Worm (Caenorhabditis elegans): ENCODE data around the gene col-156.

Gene col-156

DNA sequence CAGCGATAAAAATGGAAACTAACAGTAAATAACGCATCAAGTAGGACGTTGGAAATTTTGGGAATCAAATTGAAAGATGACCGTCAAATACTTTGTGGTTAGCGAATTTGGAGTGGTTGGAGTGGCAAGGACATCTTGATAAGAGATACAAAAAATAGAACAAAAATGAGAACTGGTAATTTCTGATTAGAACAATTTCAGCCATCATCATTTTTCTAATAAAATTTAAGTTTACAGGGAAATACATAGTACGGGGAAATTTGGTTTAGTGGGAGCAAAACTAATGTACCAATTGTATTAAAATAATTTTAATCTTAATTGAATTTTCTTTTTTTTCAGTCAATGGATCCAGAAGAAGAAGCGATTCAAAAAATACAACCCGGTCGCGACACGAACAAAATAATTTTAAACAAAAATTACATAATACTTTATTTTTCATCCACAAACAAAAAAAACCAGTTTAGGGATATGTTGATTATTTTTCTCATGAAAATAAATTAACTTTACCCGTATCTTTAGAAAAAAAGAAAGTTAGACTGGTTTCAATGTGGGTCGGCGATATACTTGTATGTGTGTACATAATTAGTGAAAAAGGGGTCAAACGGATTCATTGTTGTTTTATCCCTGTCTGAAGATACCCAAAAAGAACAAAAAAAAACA, 39.1 kb downstream of the col-156 start, which contains the start of the genes K03B8.8 and grl-3:
TSS of gene K03B8.8 (minus strand) at position 101 of the 660 bp plus-strand sequence.
TSS of gene grl-3 (plus strand) at position 610 of the 660 bp plus-strand sequence.
- no peak for TF ChIP-seq unc-62 (GFP tag; optimal IDR thresholded peaks at IDR 0.05)

DNA sequence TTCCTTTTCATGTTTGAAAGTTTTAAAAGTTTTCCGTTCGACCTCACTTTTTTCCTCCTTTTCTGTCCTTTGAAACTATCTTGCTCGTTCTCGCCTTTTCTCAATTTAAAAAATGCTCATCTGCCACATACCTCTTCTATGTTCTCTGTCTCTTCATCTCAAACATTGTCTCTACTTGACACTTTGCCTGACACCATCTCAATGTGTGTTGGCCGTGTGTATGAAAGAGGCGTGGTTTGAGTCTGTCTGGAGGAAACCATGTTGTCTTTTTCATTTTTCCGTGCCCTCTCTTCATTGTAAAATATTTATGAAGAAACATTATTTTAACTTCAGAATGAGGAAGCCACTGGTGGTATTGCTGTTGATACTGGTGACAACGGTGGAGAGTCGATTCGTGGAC, 42.9 kb downstream of the col-156 start, which contains the start of gene K03B8.6:
TSS of gene K03B8.6 (plus strand) at position 334 of the 400 bp plus-strand sequence.
- no peak for TF ChIP-seq unc-62 (GFP tag; optimal IDR thresholded peaks at IDR 0.05)

DNA sequence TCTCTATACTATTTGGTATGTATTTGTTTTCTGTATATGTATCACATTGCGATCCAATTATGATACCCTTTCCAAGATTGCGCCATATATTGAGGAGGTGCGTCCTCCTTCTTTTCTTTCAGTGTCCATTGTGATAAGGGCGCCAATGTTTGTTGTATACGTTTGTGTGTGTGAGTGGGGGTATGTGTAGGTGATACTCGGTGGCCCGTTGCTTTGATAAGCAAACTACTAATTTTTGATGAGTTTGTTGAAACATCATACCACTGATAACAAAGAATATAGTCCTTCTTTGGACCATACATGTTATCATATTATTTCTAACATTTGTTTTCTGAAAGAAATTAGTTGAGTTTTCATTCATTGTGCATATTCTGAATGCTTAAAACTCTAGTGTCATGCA, 46.5 kb downstream of the col-156 start:
- no peak for TF ChIP-seq unc-62 (GFP tag; optimal IDR thresholded peaks at IDR 0.05)

DNA sequence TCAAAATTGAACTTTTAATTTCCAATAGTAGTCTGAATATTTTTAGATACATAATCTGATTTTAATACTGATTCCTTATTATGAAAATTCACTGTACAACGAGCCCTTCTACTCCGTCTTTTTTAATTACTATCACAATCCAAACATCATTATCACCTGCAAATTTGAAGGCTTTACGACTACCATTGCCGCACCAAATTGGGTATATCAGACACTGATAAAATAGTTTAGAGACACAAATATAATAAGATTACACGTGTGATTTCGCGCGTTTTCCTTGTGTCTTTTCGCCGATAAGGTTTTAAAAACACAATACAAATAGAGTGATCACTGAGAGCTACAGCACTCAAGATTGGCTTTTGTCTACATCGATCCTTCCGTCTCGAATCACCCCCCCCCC, 47.1 kb downstream of the col-156 start:
- no peak for TF ChIP-seq unc-62 (GFP tag; optimal IDR thresholded peaks at IDR 0.05)

DNA sequence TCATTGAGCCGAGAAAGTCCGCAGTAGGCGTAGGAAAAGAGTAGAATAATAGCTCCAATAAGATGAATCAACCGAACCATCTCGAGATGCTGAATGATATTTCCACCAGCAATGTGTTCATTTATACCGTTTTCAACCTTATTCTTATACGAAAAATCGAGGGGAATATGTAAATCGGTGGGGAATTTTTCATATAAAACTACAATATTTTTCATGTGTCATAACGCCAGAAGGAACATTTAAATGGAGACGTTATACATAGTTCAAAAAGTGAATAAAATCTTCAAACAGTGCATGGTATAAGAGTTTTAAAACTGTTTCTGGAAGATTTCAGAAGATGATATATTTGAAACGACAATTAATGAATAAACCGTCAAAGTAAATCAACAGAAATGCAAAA, 47.5 kb downstream of the col-156 start, which contains the start of gene nas-19:
TSS of gene nas-19 (minus strand) at position 101 of the 400 bp plus-strand sequence.
- TF ChIP-seq unc-62 (GFP tag; optimal IDR thresholded peaks at IDR 0.05), result no peak
